Worm (Caenorhabditis elegans): Measurements from ENCODE around the gene F16B4.6.

F16B4.6 gene

DNA sequence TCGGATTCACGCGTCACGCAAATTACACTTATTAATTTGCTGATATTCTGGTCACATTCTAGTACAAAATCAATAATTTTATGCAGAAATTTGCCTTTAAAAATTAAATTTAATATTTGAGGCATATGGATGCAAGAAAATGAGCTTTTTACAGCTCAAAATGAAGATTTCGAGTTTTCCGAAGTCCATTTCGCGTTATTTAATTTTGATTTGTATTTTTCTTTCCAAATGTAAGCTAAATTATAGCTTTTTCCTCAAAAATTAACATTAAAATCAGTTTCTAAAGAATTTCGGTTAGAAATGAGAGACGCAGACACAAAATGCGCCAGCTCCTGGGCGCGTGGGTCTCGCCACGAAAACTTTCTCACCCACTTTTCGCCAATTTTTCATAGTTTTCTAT is at the start of gene F16B4.6:
Gene F16B4.6, plus strand, starts transcription at position 301 of the 400 bp plus-strand sequence.
- no peak for TF ChIP-seq T22C8.4 (GFP tag; IDR thresholded peaks at IDR 0.05)
- no peak for TF ChIP-seq med-1 (GFP tag; optimal IDR thresholded peaks at IDR 0.05; ENCODE audit: insufficient read depth)
- no peak for TF ChIP-seq flt-1 (GFP tag; IDR thresholded peaks at IDR 0.05)
- TF ChIP-seq ztf-29 (GFP tag; IDR thresholded peaks at IDR 0.05), result no peak
- no peak for TF ChIP-seq cog-1 (tag; optimal IDR thresholded peaks at IDR 0.05)
- TF ChIP-seq klf-2 (GFP tag; conservative IDR thresholded peaks at IDR 0.05), result no peak
- TF ChIP-seq ref-1 (GFP tag; conservative IDR thresholded peaks at IDR 0.05), result no peak
- TF ChIP-seq ztf-23 (GFP tag; IDR thresholded peaks at IDR 0.05), result no peak
- TF ChIP-seq tab-1 (GFP tag; IDR thresholded peaks at IDR 0.05), result no peak

DNA sequence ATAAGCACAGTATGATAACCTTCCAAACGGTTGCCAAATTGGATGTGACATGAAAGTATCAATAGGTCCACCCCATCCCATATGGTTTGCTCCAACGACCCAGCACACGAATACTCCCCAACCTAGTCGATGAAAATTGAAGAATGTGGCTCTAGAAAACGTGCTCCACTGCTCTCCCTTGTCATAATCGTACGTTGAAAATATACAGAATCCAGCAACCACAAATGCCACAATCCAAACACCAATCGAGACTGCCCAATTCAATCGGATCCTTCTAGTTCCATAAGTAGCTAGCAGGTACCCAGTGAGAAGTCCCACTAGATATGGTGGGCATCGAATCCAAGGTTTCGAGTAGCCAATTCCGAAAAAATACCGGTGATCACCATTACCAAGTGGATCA is 48.2 kb upstream of the F16B4.6 start:
- TF ChIP-seq ztf-23 (GFP tag; IDR thresholded peaks at IDR 0.05), result no peak
- no peak for TF ChIP-seq tab-1 (GFP tag; IDR thresholded peaks at IDR 0.05)
- no peak for TF ChIP-seq ztf-29 (GFP tag; IDR thresholded peaks at IDR 0.05)
- TF ChIP-seq ref-1 (GFP tag; conservative IDR thresholded peaks at IDR 0.05), result no peak

DNA sequence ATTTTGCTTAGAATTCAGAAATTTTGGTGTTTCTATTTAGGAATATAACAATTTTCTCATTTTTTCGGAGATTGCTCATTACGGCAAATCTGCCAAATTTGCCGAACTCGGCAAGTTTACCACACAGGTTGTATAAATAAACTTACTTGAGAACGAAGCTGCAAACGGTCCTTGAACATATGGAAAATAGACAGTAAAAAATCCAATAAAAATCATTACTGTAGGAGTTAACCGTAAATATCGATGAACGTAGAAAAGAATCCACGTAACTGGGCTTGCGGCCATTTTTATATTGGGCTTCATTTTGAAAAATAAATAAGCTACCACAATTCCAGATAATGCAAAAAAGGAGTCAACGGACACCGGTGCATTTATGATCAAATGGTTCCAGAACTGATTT is 46.8 kb upstream of the F16B4.6 start:
- TF ChIP-seq tab-1 (GFP tag; IDR thresholded peaks at IDR 0.05) (no peak), klf-2 (GFP tag; conservative IDR thresholded peaks at IDR 0.05) (no peak), med-1 (GFP tag; optimal IDR thresholded peaks at IDR 0.05; ENCODE audit: insufficient read depth) (no peak), ztf-29 (GFP tag; IDR thresholded peaks at IDR 0.05) (no peak), T22C8.4 (GFP tag; IDR thresholded peaks at IDR 0.05) (no peak), flt-1 (GFP tag; IDR thresholded peaks at IDR 0.05) (no peak), cog-1 (tag; optimal IDR thresholded peaks at IDR 0.05) (no peak), ref-1 (GFP tag; conservative IDR thresholded peaks at IDR 0.05) (no peak), ztf-23 (GFP tag; IDR thresholded peaks at IDR 0.05) (no peak)

DNA sequence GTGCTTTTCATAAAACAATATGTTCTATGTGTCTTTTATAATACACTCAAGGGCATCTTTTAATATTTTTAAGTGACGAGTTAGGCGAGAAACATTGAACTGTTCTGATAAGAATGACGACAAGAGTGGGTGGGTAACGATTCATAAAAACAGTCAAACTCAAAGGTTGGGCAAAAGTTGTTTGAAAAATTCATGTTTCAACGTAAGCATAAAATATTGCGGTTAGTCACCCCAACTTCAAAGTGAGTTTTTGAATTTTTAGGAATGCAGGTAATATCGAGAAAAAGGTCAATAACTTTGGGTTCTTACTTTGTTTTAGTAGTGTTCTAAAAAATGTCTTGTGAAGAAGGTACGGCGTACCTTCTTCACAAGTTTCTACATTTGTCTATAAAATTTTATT is 45.2 kb upstream of the F16B4.6 start, which contains the start of gene oac-31:
Gene oac-31, minus strand, starts transcription at position 101 of the 400 bp plus-strand sequence.
- TF ChIP-seq T22C8.4 (GFP tag; IDR thresholded peaks at IDR 0.05), result no peak
- TF ChIP-seq ztf-23 (GFP tag; IDR thresholded peaks at IDR 0.05), result no peak
- TF ChIP-seq klf-2 (GFP tag; conservative IDR thresholded peaks at IDR 0.05), result no peak
- TF ChIP-seq cog-1 (tag; optimal IDR thresholded peaks at IDR 0.05), result no peak
- TF ChIP-seq med-1 (GFP tag; optimal IDR thresholded peaks at IDR 0.05; ENCODE audit: insufficient read depth), result no peak
- no peak for TF ChIP-seq ztf-29 (GFP tag; IDR thresholded peaks at IDR 0.05)

DNA sequence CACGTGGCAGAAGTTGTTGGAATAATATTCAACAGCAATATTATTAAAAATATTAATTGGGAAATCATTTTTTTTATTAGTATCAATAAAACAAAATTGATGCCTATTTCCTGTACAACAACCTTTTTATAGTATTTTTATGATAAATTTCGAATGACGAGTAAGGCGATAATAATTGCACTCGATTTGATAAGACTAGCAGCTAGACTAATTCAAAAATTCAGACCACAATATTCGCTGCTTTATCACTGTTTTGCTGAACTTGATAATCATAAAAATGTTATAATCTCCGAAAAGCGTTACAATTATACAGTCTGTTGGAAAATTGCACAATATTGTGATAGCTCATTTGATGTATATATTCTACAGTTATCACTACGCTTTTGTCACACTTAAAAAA is 41.3 kb upstream of the F16B4.6 start, which contains the start of gene oac-32:
Gene oac-32, minus strand, starts transcription at position 90 of the 400 bp plus-strand sequence.
- TF ChIP-seq klf-2 (GFP tag; conservative IDR thresholded peaks at IDR 0.05) (no peak), T22C8.4 (GFP tag; IDR thresholded peaks at IDR 0.05) (no peak), tab-1 (GFP tag; IDR thresholded peaks at IDR 0.05) (no peak), ref-1 (GFP tag; conservative IDR thresholded peaks at IDR 0.05) (no peak), ztf-23 (GFP tag; IDR thresholded peaks at IDR 0.05) (no peak), ztf-29 (GFP tag; IDR thresholded peaks at IDR 0.05) (no peak), med-1 (GFP tag; optimal IDR thresholded peaks at IDR 0.05; ENCODE audit: insufficient read depth) (no peak), flt-1 (GFP tag; IDR thresholded peaks at IDR 0.05) (no peak), cog-1 (tag; optimal IDR thresholded peaks at IDR 0.05) (no peak)

DNA sequence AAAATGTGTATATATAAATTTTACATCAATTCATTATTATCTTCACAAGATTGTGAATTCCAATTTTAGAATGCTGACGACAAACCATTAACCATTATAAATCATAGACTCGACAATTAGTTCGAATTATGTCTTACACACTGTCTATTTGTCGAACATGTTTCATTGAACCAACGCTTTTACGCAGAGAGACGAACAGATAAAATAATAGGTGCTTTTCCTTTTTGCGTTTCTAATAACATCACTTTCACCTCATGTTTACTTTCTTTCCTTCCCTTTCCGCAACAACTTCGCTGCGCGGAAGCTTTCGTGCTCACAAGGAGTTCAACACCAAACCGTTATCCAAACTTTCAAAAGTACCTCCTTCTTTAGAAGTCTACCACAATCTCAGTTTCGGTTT is 39.2 kb upstream of the F16B4.6 start, which contains the start of gene F52F10.2:
Gene F52F10.2, plus strand, starts transcription at position 301 of the 400 bp plus-strand sequence.
- TF ChIP-seq klf-2 (GFP tag; conservative IDR thresholded peaks at IDR 0.05), result no peak
- TF ChIP-seq flt-1 (GFP tag; IDR thresholded peaks at IDR 0.05), result no peak
- TF ChIP-seq T22C8.4 (GFP tag; IDR thresholded peaks at IDR 0.05), result no peak
- no peak for TF ChIP-seq tab-1 (GFP tag; IDR thresholded peaks at IDR 0.05)
- no peak for TF ChIP-seq cog-1 (tag; optimal IDR thresholded peaks at IDR 0.05)

DNA sequence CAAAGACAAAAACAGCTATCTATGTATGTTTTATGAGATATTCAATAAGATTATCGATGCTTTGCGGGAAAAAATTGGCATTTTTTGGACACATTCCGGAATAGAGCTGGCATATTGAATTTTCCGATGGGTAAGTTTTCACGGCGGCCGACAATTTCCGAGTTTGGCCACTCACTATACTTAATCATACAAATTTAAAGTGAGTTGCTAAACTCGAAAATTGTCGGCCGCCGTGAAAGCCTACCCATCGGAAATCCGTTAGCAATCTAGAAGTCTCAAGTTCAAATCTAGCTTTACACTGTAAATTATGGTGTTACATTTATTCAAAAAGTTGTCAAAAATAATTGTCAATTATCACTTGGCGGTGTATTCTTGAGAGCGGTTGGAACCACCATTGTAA is 36.3 kb upstream of the F16B4.6 start:
- TF ChIP-seq cog-1 (tag; optimal IDR thresholded peaks at IDR 0.05) (no peak), T22C8.4 (GFP tag; IDR thresholded peaks at IDR 0.05) (no peak), flt-1 (GFP tag; IDR thresholded peaks at IDR 0.05) (no peak), ztf-29 (GFP tag; IDR thresholded peaks at IDR 0.05) (no peak), tab-1 (GFP tag; IDR thresholded peaks at IDR 0.05) (no peak), ztf-23 (GFP tag; IDR thresholded peaks at IDR 0.05) (no peak), ref-1 (GFP tag; conservative IDR thresholded peaks at IDR 0.05) (no peak), klf-2 (GFP tag; conservative IDR thresholded peaks at IDR 0.05) (no peak), med-1 (GFP tag; optimal IDR thresholded peaks at IDR 0.05; ENCODE audit: insufficient read depth) (no peak)

DNA sequence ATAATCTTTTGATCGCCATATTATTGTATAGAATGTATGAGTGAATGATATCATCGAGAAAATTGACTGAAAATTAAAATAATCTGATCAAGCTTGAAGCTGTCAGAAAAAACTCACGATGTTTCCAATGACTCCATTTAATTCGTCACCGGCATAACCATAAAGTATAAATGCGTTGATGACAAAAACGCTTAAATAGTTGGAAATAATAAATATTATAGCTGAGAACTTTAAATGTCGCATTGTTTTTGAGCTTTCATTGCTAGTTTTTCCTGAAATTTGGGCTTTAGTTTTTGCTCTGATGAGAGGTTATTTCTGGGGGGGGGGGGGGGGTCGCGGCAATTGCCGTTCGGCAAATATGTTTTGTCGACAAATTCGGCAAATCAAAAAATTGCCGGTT is 35.9 kb upstream of the F16B4.6 start:
- TF ChIP-seq T22C8.4 (GFP tag; IDR thresholded peaks at IDR 0.05), result no peak
- TF ChIP-seq klf-2 (GFP tag; conservative IDR thresholded peaks at IDR 0.05), result no peak
- no peak for TF ChIP-seq tab-1 (GFP tag; IDR thresholded peaks at IDR 0.05)
- no peak for TF ChIP-seq ztf-29 (GFP tag; IDR thresholded peaks at IDR 0.05)
- no peak for TF ChIP-seq ztf-23 (GFP tag; IDR thresholded peaks at IDR 0.05)
- no peak for TF ChIP-seq ref-1 (GFP tag; conservative IDR thresholded peaks at IDR 0.05)
- TF ChIP-seq med-1 (GFP tag; optimal IDR thresholded peaks at IDR 0.05; ENCODE audit: insufficient read depth), result no peak
- no peak for TF ChIP-seq cog-1 (tag; optimal IDR thresholded peaks at IDR 0.05)

DNA sequence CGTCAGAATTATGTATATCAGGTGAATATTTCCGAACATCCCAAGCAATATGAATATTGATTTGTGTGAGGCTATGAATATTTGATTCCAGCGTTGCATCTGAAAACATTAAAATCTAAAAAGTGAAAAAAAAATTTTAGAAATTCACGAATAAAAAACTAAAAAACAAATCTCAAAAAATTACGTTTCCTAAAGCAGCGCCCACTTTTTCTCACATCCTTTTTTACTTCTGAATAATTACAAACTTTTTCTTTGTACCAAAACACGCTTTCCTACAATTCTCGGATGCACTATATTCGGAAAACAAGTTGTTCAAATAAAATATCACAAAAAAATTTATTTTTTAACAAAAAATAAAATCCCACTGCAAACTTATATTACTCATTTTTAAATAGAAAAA is 34.0 kb upstream of the F16B4.6 start, which contains the start of gene srsx-8:
Gene srsx-8, minus strand, starts transcription at position 101 of the 400 bp plus-strand sequence.
- no peak for TF ChIP-seq cog-1 (tag; optimal IDR thresholded peaks at IDR 0.05)
- no peak for TF ChIP-seq T22C8.4 (GFP tag; IDR thresholded peaks at IDR 0.05)
- no peak for TF ChIP-seq flt-1 (GFP tag; IDR thresholded peaks at IDR 0.05)
- TF ChIP-seq ztf-29 (GFP tag; IDR thresholded peaks at IDR 0.05), result no peak
- no peak for TF ChIP-seq ref-1 (GFP tag; conservative IDR thresholded peaks at IDR 0.05)
- no peak for TF ChIP-seq klf-2 (GFP tag; conservative IDR thresholded peaks at IDR 0.05)
- TF ChIP-seq med-1 (GFP tag; optimal IDR thresholded peaks at IDR 0.05; ENCODE audit: insufficient read depth), result no peak
- TF ChIP-seq ztf-23 (GFP tag; IDR thresholded peaks at IDR 0.05), result no peak
- TF ChIP-seq tab-1 (GFP tag; IDR thresholded peaks at IDR 0.05), result no peak

DNA sequence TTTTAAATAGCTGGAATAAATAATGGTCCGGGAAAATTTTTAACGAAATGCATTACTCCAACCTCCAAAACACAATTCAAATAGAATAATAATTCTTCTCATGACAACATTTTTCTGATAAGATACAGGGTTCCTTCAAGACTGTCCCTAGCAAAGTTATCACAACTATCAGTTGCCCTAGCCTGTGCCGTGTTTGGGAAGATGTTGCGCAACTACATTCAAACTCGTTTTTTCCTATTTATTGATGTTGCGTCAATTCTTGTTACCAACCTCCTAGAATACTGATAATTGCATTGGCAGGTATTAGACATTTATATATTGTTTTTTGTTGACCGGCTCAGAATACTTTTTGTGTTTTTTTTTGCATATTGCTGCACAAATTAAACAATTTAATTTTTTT is 31.9 kb upstream of the F16B4.6 start:
- TF ChIP-seq med-1 (GFP tag; optimal IDR thresholded peaks at IDR 0.05; ENCODE audit: insufficient read depth) (no peak), ztf-23 (GFP tag; IDR thresholded peaks at IDR 0.05) (no peak), flt-1 (GFP tag; IDR thresholded peaks at IDR 0.05) (no peak), ref-1 (GFP tag; conservative IDR thresholded peaks at IDR 0.05) (no peak), klf-2 (GFP tag; conservative IDR thresholded peaks at IDR 0.05) (no peak), cog-1 (tag; optimal IDR thresholded peaks at IDR 0.05) (no peak), T22C8.4 (GFP tag; IDR thresholded peaks at IDR 0.05) (no peak), ztf-29 (GFP tag; IDR thresholded peaks at IDR 0.05) (no peak), tab-1 (GFP tag; IDR thresholded peaks at IDR 0.05) (no peak)
